Fruit fly (Drosophila melanogaster) whole organism: ENCODE results near the gene CG18493.

Experiments used
- CG8478 ChIP-seq: fragments of >200 bp; optimal IDR thresholded peaks from 2 replicates; lab custom pipeline; 2018; ENCODE audit warnings: inconsistent platforms
- EcR ChIP-seq, 2 experiments: fragments of >200 bp; optimal IDR thresholded peaks; 2 replicates each; lab custom pipeline; 2017; ENCODE audit warnings: missing biosample characterization in 2 of 2, missing genetic modification characterization in 2 of 2, missing genetic modification reagents in 2 of 2
- pan ChIP-seq: fragments of >200 bp; optimal IDR thresholded peaks from 2 replicates; lab custom pipeline; 2017
- psq ChIP-seq: fragments of >200 bp; optimal IDR thresholded peaks from 2 replicates; lab custom pipeline; 2017

DNA sequence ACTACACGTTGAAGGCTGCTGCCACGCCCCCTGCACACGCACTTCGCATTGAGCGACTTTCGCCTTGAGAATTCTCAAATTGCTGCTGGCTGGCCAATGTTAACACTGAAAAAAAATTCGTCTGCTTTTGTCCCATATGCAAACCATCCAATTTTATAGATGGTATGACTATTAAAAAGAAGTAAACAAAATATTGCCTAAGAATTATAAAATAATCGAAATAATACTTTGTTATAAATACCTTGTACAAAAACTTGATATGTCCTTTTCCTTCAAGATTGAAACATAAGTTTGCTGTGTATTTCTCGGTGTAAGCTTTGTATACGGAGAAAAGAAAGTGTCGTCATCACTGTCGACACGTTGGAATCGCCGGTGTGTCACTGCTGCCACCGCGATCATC lies 27.2 kb upstream of the CG18493 start:
- no peak for TF ChIP-seq EcR (GFP tag; optimal IDR thresholded peaks at IDR 0.05; lab: Kevin White, UChicago)
- TF ChIP-seq psq (lab: Kevin White, UChicago), result no peak
- no peak for TF ChIP-seq pan
- TF ChIP-seq CG8478 (lab: Kevin White, UChicago), result no peak
